Worm (Caenorhabditis elegans) whole organism, late embryonic: ENCODE results near the gene gpx-4.

ENCODE experiments used
- C08G9.2 ChIP-seq: sonication (generic microtip); optimal IDR thresholded peaks from 2 replicates; lab custom pipeline; 2016; ENCODE audit warnings: mild to moderate bottlenecking, missing genetic modification characterization, moderate library complexity, missing compliant biosample characterization
- K02D7.2 ChIP-seq: sonication (generic microtip); optimal IDR thresholded peaks from 2 replicates; lab custom pipeline; 2017; ENCODE audit warnings: mild to moderate bottlenecking, missing genetic modification characterization, missing compliant biosample characterization
- T23F11.4 ChIP-seq: fragments of 200-800 bp; sonication (Bioruptor generic); optimal IDR thresholded peaks from 2 replicates; lab custom pipeline; 2018; ENCODE audit warnings: mild to moderate bottlenecking, missing genetic modification characterization, missing compliant biosample characterization
- ceh-14 ChIP-seq: sonication (generic microtip); optimal IDR thresholded peaks from 2 replicates; lab custom pipeline; 2016; ENCODE audit warnings: missing genotype, missing genetic modification characterization, missing compliant biosample characterization
- ceh-18 ChIP-seq: sonication (generic microtip); optimal IDR thresholded peaks from 2 replicates; lab custom pipeline; 2016; ENCODE audit warnings: missing genetic modification characterization, missing compliant biosample characterization
- ceh-2 ChIP-seq: sonication (generic microtip); optimal IDR thresholded peaks from 2 replicates; lab custom pipeline; 2016; ENCODE audit warnings: missing genotype, missing genetic modification characterization, missing compliant biosample characterization
- ceh-24 ChIP-seq: sonication (generic microtip); optimal IDR thresholded peaks from 2 replicates; lab custom pipeline; 2016; ENCODE audit warnings: mild to moderate bottlenecking, missing genetic modification characterization, missing compliant biosample characterization
- ceh-30 ChIP-seq: fragments of 150-350 bp; optimal IDR thresholded peaks from 2 replicates; lab custom pipeline; 2014; ENCODE audit warnings: missing biosample characterization, missing genetic modification characterization
- ceh-31 ChIP-seq: sonication (generic microtip); optimal IDR thresholded peaks from 2 replicates; lab custom pipeline; 2016; ENCODE audit warnings: missing genetic modification characterization, missing compliant biosample characterization
- ceh-34 ChIP-seq: sonication (generic microtip); optimal IDR thresholded peaks from 2 replicates; lab custom pipeline; 2016; ENCODE audit warnings: mild to moderate bottlenecking, missing genetic modification characterization, missing compliant biosample characterization
- ceh-45 ChIP-seq: fragments of 200-800 bp; sonication (Bioruptor generic); IDR thresholded peaks from 2 replicates; pipeline ENCODE4 v1.3.6; 2022; ENCODE audit warnings: missing genetic modification reagents, missing genetic modification characterization, missing compliant biosample characterization
- ceh-48 ChIP-seq: sonication (generic microtip); optimal IDR thresholded peaks from 2 replicates; lab custom pipeline; 2016; ENCODE audit warnings: missing genetic modification characterization, inconsistent platforms, missing compliant biosample characterization
- dmd-4 ChIP-seq: sonication (generic microtip); optimal IDR thresholded peaks from 2 replicates; lab custom pipeline; 2016; ENCODE audit warnings: borderline replicate concordance, missing genetic modification characterization, missing compliant biosample characterization
- dve-1 ChIP-seq: sonication (generic microtip); optimal IDR thresholded peaks from 2 replicates; lab custom pipeline; 2017; ENCODE audit warnings: antibody characterized with exemption, mild to moderate bottlenecking, missing genetic modification characterization, missing compliant biosample characterization
- elt-2 ChIP-seq: sonication (generic microtip); optimal IDR thresholded peaks from 2 replicates; lab custom pipeline; 2016; ENCODE audit warnings: missing genetic modification reagents, missing genetic modification characterization, missing compliant biosample characterization
- ets-4 ChIP-seq: sonication (generic microtip); optimal IDR thresholded peaks from 2 replicates; lab custom pipeline; 2016; ENCODE audit warnings: missing genetic modification characterization, missing compliant biosample characterization
- fax-1 ChIP-seq: sonication (generic microtip); optimal IDR thresholded peaks from 2 replicates; lab custom pipeline; 2016; ENCODE audit warnings: missing genotype, missing genetic modification characterization, missing compliant biosample characterization
- gmeb-2 ChIP-seq: sonication (generic microtip); optimal IDR thresholded peaks from 2 replicates; lab custom pipeline; 2016; ENCODE audit warnings: missing genetic modification characterization, inconsistent platforms, missing compliant biosample characterization
- hlh-30 ChIP-seq: sonication (generic microtip); optimal IDR thresholded peaks from 2 replicates; lab custom pipeline; 2017; ENCODE audit warnings: antibody characterized with exemption, missing genetic modification characterization, missing compliant biosample characterization; ENCODE audit not compliant: insufficient read depth
- hlh-6 ChIP-seq: sonication (generic microtip); optimal IDR thresholded peaks from 2 replicates; lab custom pipeline; 2016; ENCODE audit warnings: missing genotype, missing genetic modification characterization, missing compliant biosample characterization
- hlh-8 ChIP-seq: sonication (generic microtip); optimal IDR thresholded peaks from 2 replicates; lab custom pipeline; 2016; ENCODE audit warnings: missing genotype, missing genetic modification characterization, missing compliant biosample characterization
- nfya-1 ChIP-seq: sonication (generic microtip); optimal IDR thresholded peaks from 2 replicates; lab custom pipeline; 2017; ENCODE audit warnings: missing genetic modification characterization, mild to moderate bottlenecking, missing compliant biosample characterization, antibody characterized with exemption, moderate library complexity
- pag-3 ChIP-seq: sonication (generic microtip); optimal IDR thresholded peaks from 2 replicates; lab custom pipeline; 2016; ENCODE audit warnings: missing compliant biosample characterization, missing genetic modification characterization, borderline replicate concordance
- pat-9 ChIP-seq: fragments of 200-800 bp; sonication (Bioruptor generic); optimal IDR thresholded peaks from 2 replicates; lab custom pipeline; 2018; ENCODE audit warnings: mild to moderate bottlenecking, missing genetic modification characterization, moderate library complexity, missing compliant biosample characterization
- pha-2 ChIP-seq: sonication (generic microtip); optimal IDR thresholded peaks from 2 replicates; lab custom pipeline; 2017; ENCODE audit warnings: mild to moderate bottlenecking, missing genetic modification characterization, missing compliant biosample characterization
- pha-4 ChIP-seq: fragments of 150-350 bp; optimal IDR thresholded peaks from 2 replicates; lab custom pipeline; 2018; ENCODE audit warnings: missing biosample characterization, missing genetic modification reagents, missing genetic modification characterization
- pros-1 ChIP-seq: fragments of 150-350 bp; optimal IDR thresholded peaks from 2 replicates; lab custom pipeline; 2014; ENCODE audit warnings: missing biosample characterization, missing genetic modification reagents, missing genetic modification characterization
- ref-2 ChIP-seq: sonication (generic microtip); optimal IDR thresholded peaks from 2 replicates; lab custom pipeline; 2016; ENCODE audit warnings: missing genetic modification characterization, missing compliant biosample characterization
- rnt-1 ChIP-seq: sonication (generic microtip); optimal IDR thresholded peaks from 2 replicates; lab custom pipeline; 2016; ENCODE audit warnings: missing genetic modification characterization, missing compliant biosample characterization
- sdc-2 ChIP-seq: sonication (generic microtip); optimal IDR thresholded peaks from 2 replicates; lab custom pipeline; 2016; ENCODE audit warnings: missing genotype, missing genetic modification characterization, missing compliant biosample characterization
- sox-4 ChIP-seq: sonication (generic microtip); optimal IDR thresholded peaks from 2 replicates; lab custom pipeline; 2017; ENCODE audit warnings: mild to moderate bottlenecking, missing genetic modification characterization, inconsistent platforms, missing compliant biosample characterization
- syd-9 ChIP-seq: sonication (generic microtip); optimal IDR thresholded peaks from 2 replicates; lab custom pipeline; 2016; ENCODE audit warnings: mild to moderate bottlenecking, missing genetic modification characterization, moderate library complexity, missing compliant biosample characterization
- tbx-2 ChIP-seq: sonication (generic microtip); optimal IDR thresholded peaks from 2 replicates; lab custom pipeline; 2016; ENCODE audit warnings: missing genetic modification characterization, missing compliant biosample characterization
- unc-42 ChIP-seq: sonication (generic microtip); optimal IDR thresholded peaks from 2 replicates; lab custom pipeline; 2016; ENCODE audit warnings: missing genotype, missing genetic modification characterization, missing compliant biosample characterization
- unc-55 ChIP-seq: sonication (generic microtip); optimal IDR thresholded peaks from 2 replicates; lab custom pipeline; 2017; ENCODE audit warnings: missing biosample characterization, missing genetic modification reagents, missing genetic modification characterization

The gpx-4 gene

DNA sequence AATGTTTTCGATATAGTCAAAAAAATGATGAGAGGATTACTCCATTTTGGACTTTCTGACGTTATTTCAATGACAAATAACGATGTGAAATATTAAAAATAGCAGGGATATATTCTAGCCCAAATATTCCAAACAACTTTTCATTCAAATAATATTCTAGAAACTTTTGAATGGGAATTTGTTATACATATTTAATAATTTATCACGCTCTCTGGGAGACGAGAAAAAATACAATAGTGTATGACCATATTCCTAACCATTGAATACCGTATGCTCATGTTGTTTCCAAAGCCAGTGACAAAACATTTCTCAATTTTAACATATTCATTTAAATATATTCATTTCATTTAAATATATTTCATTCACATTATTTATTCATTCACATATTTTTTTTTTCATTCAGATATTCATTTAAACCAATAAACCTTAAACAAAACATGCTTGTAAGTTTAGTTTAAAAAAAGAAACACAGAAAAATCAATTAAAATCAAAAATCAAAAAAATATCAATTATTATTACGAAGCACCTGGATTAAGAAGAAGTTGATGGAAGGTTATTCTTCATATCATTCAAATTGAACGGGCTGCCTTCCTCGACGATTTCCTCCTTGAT is 34.9 kb upstream of the gpx-4 start:
- TF ChIP-seq dmd-4 (tag; lab: Kevin White, UChicago) (no peak), pha-4 (no peak), ceh-24 (no peak), fax-1 (no peak)

DNA sequence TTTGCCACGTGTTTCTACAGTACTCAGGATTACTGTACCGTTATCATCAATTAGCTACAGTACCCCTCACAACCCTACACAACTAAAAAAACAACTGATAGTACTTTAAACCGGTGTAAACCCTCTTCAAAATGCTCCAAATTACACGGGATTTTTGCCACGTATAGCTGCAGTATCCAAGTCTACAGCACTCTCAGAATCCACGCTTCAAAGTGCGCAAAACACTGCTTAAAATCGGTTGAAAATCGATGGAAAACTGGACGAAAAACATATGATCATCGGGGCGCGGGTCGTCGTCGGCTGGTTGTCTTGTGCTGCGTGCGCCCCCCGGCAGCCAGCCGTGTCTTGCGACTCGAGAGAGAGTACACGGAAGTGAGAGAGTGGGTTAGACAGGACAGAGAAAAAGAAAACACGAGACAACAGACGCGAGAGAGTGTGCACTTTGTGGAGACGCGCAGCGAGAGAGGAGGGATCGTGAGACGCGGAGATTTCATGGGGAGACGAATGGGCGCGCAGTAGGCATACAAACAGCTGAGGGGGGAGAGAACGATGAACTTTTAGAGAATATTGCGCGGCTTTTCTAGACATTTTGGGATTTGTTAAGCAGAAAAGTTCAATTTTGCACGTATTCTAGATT is 33.6 kb upstream of the gpx-4 start:
- TF ChIP-seq hlh-6 (peak; percentile 42), ref-2 (tag; lab: Kevin White, UChicago) (peak; percentile 57), tbx-2 (peak; percentile 72), hlh-8 (tag; lab: Kevin White, UChicago) (peak; percentile 24), ets-4 (tag; lab: Kevin White, UChicago) (peak; percentile 9), dve-1 (tag; lab: Kevin White, UChicago) (peak; percentile 10), ceh-34 (tag; lab: Kevin White, UChicago) (peak; percentile 52), ceh-48 (tag; lab: Kevin White, UChicago) (no peak), ceh-45 (no peak), pag-3 (no peak), hlh-30 (tag; lab: Kevin White, UChicago) (peak; percentile 99), ceh-2 (tag; lab: Kevin White, UChicago) (peak; percentile 38), T23F11.4 (GFP tag; lab: Kevin White, UChicago) (no peak), ceh-14 (peak; percentile 16), ceh-18 (tag; lab: Kevin White, UChicago) (peak; percentile 78), gmeb-2 (tag; lab: Kevin White, UChicago) (no peak), unc-55 (GFP tag; lab: Kevin White, UChicago) (peak; percentile 87), K02D7.2 (tag; lab: Kevin White, UChicago) (no peak), pros-1 (tag; lab: Kevin White, UChicago) (peak; percentile 51), ceh-31 (tag; lab: Kevin White, UChicago) (peak; percentile 80), rnt-1 (peak; percentile 42), unc-42 (tag; lab: Kevin White, UChicago) (peak; percentile 52), pha-4 (no peak), C08G9.2 (tag; lab: Kevin White, UChicago) (peak; percentile 21), nfya-1 (tag; lab: Kevin White, UChicago) (peak; percentile 89), sdc-2 (tag; lab: Kevin White, UChicago) (peak; percentile 24)
- TF ChIP-seq, all 69 proteins: peak for 19

DNA sequence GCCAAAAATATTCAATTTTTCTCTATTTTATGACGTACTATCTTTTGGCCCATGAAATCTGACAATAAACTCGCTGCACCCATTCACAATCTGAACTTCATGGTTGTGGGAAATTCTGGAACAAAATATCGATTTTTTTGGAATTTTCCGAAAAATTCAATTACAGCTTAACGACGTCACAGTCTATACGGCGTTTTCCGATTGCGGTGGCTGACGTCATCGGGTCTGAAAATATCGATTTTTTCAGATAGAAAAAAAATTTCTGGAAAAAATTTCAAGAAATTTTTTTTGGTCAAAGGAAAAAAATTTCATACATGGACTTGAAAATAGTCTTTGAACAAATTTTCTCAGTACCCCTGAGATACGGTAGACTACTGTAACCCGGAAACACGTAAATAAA is 32.2 kb upstream of the gpx-4 start, which contains the start of gene ubc-8:
TSS of gene ubc-8 (minus strand) at position 227 of the 400 bp plus-strand sequence.
- TF ChIP-seq sox-4 (no peak), tbx-2 (no peak), hlh-30 (tag; lab: Kevin White, UChicago) (no peak), elt-2 (no peak), pha-2 (no peak), ceh-30 (tag; lab: Kevin White, UChicago) (no peak), pha-4 (no peak), ets-4 (tag; lab: Kevin White, UChicago) (no peak), pat-9 (tag; lab: Kevin White, UChicago) (no peak), syd-9 (tag; lab: Kevin White, UChicago) (no peak), hlh-8 (tag; lab: Kevin White, UChicago) (no peak), sdc-2 (tag; lab: Kevin White, UChicago) (no peak), ceh-24 (no peak), ceh-48 (tag; lab: Kevin White, UChicago) (no peak), T23F11.4 (GFP tag; lab: Kevin White, UChicago) (no peak)
- TF ChIP-seq, all 69 proteins: peak for 0
